Worm (Caenorhabditis elegans) whole organism, midembryonic: ENCODE data around the gene ceh-99.

Experiments
- T22C8.4 ChIP-seq: fragments of 200-800 bp; sonication (Bioruptor generic); IDR thresholded peaks from 2 replicates; pipeline ENCODE4 v1.3.6; 2022; ENCODE audit warnings: missing genetic modification characterization, missing compliant biosample characterization
- cog-1 ChIP-seq: sonication (generic microtip); optimal IDR thresholded peaks from 2 replicates; lab custom pipeline; 2016; ENCODE audit warnings: missing genetic modification characterization, missing compliant biosample characterization
- flt-1 ChIP-seq: fragments of 200-800 bp; sonication (Bioruptor generic); IDR thresholded peaks from 2 replicates; pipeline ENCODE4 v1.3.6; 2022; ENCODE audit warnings: missing genetic modification characterization, missing compliant biosample characterization
- klf-2 ChIP-seq: fragments of 200-800 bp; sonication (Bioruptor generic); conservative IDR thresholded peaks from 2 replicates; pipeline ENCODE4 v1.3.6; 2022; ENCODE audit warnings: missing genetic modification reagents, missing genetic modification characterization, missing compliant biosample characterization
- med-1 ChIP-seq: sonication (generic microtip); optimal IDR thresholded peaks from 2 replicates; lab custom pipeline; 2017; ENCODE audit warnings: missing genetic modification characterization, mild to moderate bottlenecking, missing compliant biosample characterization, antibody characterized with exemption, missing genetic modification reagents; ENCODE audit not compliant: insufficient read depth
- ref-1 ChIP-seq: fragments of 200-800 bp; sonication (Bioruptor generic); conservative IDR thresholded peaks from 2 replicates; pipeline ENCODE4 v1.3.6; 2022; ENCODE audit warnings: missing genetic modification reagents, missing genetic modification characterization, missing compliant biosample characterization
- tab-1 ChIP-seq: fragments of 200-800 bp; sonication (Bioruptor generic); IDR thresholded peaks from 2 replicates; pipeline ENCODE4 v1.3.6; 2022; ENCODE audit warnings: missing genetic modification characterization, missing compliant biosample characterization
- ztf-23 ChIP-seq: fragments of 200-800 bp; sonication (Bioruptor generic); IDR thresholded peaks from 2 replicates; pipeline ENCODE4 v1.3.6; 2022; ENCODE audit warnings: missing genetic modification reagents, missing genetic modification characterization, missing compliant biosample characterization
- ztf-29 ChIP-seq: fragments of 200-800 bp; sonication (Bioruptor generic); IDR thresholded peaks from 2 replicates; pipeline ENCODE4 v1.3.6; 2022; ENCODE audit warnings: missing genetic modification reagents, missing genetic modification characterization, missing compliant biosample characterization

The ceh-99 gene

DNA sequence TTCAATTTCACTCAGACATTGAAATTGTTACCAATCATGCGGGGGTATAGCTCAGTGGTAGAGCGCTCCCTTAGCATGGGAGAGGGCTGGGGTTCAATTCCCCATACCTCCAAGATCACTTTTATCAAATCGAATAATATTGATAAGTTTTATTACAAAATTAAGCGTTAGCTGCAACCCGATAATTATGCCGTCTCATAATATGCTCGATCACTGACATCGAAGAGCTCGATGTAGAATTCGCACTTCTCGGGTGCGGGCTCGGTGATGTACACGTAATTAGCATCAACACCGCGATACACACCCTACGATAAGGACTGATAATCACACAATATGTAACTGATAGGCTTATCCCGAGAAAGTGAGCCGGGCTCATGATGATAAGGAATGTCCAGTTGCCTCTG lies 22.8 kb downstream of the ceh-99 start:
- no peak for TF ChIP-seq cog-1 (tag; lab: Kevin White, UChicago)
- TF ChIP-seq ztf-29 (GFP tag; lab: Robert Waterston, UW) = no peak
- TF ChIP-seq tab-1 (GFP tag; lab: Robert Waterston, UW) = no peak
- TF ChIP-seq klf-2 (GFP tag; lab: Robert Waterston, UW) = no peak
- TF ChIP-seq med-1 (GFP tag; lab: Kevin White, UChicago) = no peak
- TF ChIP-seq ztf-23 = no peak
- no peak for TF ChIP-seq T22C8.4
- no peak for TF ChIP-seq flt-1 (GFP tag; lab: Robert Waterston, UW)
- TF ChIP-seq ref-1 (GFP tag; lab: Robert Waterston, UW) = no peak

DNA sequence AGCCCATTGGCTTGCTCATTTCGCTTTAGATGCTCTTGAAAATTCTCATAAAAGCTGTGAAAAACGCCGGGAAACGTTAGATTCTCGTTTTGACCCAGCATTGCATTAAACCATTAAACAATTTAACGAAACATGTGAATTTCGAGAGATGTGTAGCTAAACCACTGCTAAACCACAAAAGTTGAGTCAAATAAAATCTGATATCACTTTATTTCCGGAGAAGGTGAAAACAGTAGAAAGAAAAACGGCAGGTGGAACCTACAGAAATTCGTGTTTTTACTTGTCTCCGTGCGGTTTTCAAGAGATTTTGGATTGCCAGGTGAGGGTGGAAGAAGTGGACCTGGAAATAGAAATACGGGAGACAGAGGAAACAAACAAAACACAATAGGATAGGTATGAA lies 24.8 kb downstream of the ceh-99 start, which contains the start of gene F49C5.9:
TSS of gene F49C5.9 (minus strand) at position 101 of the 400 bp plus-strand sequence.
- TF ChIP-seq med-1 (GFP tag; lab: Kevin White, UChicago) (no peak), T22C8.4 (no peak), cog-1 (tag; lab: Kevin White, UChicago) (no peak), ztf-23 (no peak), ref-1 (GFP tag; lab: Robert Waterston, UW) (no peak), ztf-29 (GFP tag; lab: Robert Waterston, UW) (no peak), klf-2 (GFP tag; lab: Robert Waterston, UW) (no peak), tab-1 (GFP tag; lab: Robert Waterston, UW) (no peak), flt-1 (GFP tag; lab: Robert Waterston, UW) (no peak)

DNA sequence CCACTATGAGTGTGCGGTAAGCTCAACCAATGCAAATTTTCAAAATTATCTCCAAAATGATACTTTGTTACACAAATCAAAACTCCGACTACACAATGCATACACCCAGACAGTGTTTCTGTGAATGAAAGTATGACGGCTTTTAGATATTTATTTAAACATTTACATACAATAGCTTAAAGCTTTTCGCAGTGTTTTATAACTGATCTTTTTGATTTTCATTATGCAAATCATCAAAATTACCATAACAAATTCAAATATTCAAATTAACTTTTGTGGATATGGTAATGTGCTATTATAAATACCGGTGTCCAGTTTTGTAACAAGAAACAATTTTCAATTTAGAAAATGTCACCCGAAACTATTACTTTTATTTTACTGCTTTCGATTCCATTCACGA lies 26.6 kb downstream of the ceh-99 start, which contains the start of the genes F49C5.5 and F49C5.10:
TSS of gene F49C5.5 (minus strand) at position 101 of the 400 bp plus-strand sequence.
TSS of gene F49C5.10 (plus strand) at position 344 of the 400 bp plus-strand sequence.
- TF ChIP-seq tab-1 (GFP tag; lab: Robert Waterston, UW) = no peak
- no peak for TF ChIP-seq ztf-29 (GFP tag; lab: Robert Waterston, UW)
- TF ChIP-seq ztf-23 = no peak
- no peak for TF ChIP-seq med-1 (GFP tag; lab: Kevin White, UChicago)
- no peak for TF ChIP-seq T22C8.4
- no peak for TF ChIP-seq ref-1 (GFP tag; lab: Robert Waterston, UW)
- TF ChIP-seq cog-1 (tag; lab: Kevin White, UChicago) = no peak
- no peak for TF ChIP-seq klf-2 (GFP tag; lab: Robert Waterston, UW)
- no peak for TF ChIP-seq flt-1 (GFP tag; lab: Robert Waterston, UW)

DNA sequence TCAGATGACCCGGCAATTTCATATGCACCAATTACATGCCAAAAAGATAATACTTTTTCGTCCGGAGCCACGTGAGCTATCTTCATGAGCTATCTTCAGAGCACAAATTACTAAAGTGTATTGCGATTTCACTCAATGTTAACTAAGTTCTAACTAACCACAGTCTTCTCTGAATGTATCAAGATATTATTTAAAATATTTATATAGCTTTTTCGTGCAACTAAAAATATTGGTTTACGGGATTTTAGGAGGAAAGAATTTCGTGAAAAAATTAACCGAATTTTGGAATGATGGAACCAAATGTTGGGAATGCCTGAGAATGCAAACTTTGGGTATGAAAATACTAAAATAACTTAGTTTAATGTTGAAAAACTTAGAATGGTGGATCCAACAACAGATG lies 27.8 kb downstream of the ceh-99 start, which contains the start of gene F49C5.16:
TSS of gene F49C5.16 (plus strand) at position 301 of the 400 bp plus-strand sequence.
- TF ChIP-seq tab-1 (GFP tag; lab: Robert Waterston, UW) (no peak), klf-2 (GFP tag; lab: Robert Waterston, UW) (no peak), cog-1 (tag; lab: Kevin White, UChicago) (no peak), ztf-29 (GFP tag; lab: Robert Waterston, UW) (no peak), ref-1 (GFP tag; lab: Robert Waterston, UW) (no peak), med-1 (GFP tag; lab: Kevin White, UChicago) (no peak), T22C8.4 (no peak), flt-1 (GFP tag; lab: Robert Waterston, UW) (no peak), ztf-23 (no peak)

DNA sequence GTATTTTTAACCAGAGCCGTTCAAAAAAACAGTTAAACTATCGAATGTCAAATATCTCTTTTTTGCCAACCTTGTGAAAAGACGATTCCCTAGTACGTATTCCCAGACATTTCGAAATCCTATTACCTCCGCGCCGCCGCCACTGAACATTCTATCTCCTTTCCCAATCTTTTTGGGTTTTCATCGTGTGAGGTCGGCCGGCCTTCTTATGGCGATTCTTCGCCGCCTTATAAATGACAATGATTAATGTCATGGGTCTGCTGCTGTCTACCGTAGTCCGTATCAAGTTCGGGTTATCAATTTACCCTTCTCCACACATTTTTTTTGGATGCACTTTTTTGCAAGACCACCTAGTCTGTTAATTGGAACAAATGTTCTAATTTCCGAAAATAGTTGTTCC lies 29.8 kb downstream of the ceh-99 start:
- no peak for TF ChIP-seq ref-1 (GFP tag; lab: Robert Waterston, UW)

DNA sequence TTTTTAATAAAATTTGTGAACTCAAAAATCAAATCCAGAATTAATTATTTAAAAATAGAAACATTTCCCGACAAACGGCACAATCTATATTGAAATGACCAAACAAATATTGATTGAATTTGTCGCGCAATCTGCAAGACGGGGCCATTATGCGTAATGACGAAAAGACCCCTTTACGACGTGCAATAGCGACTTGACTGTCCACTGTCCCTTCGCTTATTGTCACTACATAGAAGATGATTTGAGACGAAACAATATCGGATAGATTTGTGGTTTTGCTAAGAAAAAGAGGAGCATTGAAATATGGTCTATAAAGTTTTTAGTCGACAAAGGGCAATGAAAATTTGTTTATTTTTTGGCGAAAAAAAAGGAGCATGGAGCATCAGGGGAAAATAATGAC lies 31.2 kb downstream of the ceh-99 start:
- TF ChIP-seq klf-2 (GFP tag; lab: Robert Waterston, UW) (no peak), tab-1 (GFP tag; lab: Robert Waterston, UW) (no peak), ztf-29 (GFP tag; lab: Robert Waterston, UW) (no peak), T22C8.4 (no peak), ztf-23 (no peak), ref-1 (GFP tag; lab: Robert Waterston, UW) (no peak), med-1 (GFP tag; lab: Kevin White, UChicago) (no peak), flt-1 (GFP tag; lab: Robert Waterston, UW) (no peak), cog-1 (tag; lab: Kevin White, UChicago) (no peak)

DNA sequence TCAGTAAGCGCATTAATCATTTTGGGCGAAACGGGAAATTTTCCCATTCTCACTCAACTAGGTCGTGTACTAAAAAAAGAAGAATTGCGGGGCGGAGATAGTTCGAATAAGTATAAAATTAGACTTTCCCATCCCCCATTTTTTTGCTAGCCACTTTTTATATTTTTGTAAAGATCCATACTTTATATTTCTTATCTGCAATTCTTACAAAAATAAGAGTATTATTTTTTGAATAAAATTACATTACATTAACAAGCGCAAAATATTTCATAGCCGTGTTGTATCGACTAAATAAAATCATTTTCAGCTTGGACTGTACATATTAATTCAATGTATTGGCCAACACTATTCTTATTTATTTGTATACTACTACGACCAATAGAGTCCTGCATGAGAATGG lies 35.8 kb downstream of the ceh-99 start, which contains the start of gene F49C5.11:
TSS of gene F49C5.11 (plus strand) at position 301 of the 400 bp plus-strand sequence.
- no peak for TF ChIP-seq tab-1 (GFP tag; lab: Robert Waterston, UW)
- TF ChIP-seq ztf-29 (GFP tag; lab: Robert Waterston, UW) = no peak
- TF ChIP-seq flt-1 (GFP tag; lab: Robert Waterston, UW) = no peak
- no peak for TF ChIP-seq klf-2 (GFP tag; lab: Robert Waterston, UW)
- no peak for TF ChIP-seq cog-1 (tag; lab: Kevin White, UChicago)

DNA sequence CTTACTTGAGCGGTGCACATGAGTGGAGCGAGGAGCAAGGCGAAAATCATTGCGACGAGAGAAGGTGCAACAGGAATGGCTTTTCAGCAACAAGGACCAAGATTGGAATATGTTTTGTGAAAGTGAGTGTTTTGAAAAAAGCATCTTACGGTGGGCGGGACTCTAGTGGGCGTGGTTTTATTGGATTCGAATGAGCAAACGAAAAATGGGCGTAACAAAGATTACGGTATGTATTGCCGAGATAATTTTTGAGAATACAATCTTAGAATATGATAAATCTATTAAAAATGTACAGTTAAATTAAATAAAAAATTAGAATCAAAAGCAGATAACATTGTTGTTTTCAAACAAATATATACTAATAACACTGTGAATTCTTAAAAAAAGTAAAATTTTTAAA lies 40.4 kb downstream of the ceh-99 start, which contains the start of gene F49C5.12:
TSS of gene F49C5.12 (minus strand) at position 101 of the 400 bp plus-strand sequence.
- TF ChIP-seq T22C8.4 (no peak), flt-1 (GFP tag; lab: Robert Waterston, UW) (no peak), ztf-29 (GFP tag; lab: Robert Waterston, UW) (no peak), tab-1 (GFP tag; lab: Robert Waterston, UW) (no peak), klf-2 (GFP tag; lab: Robert Waterston, UW) (no peak)

DNA sequence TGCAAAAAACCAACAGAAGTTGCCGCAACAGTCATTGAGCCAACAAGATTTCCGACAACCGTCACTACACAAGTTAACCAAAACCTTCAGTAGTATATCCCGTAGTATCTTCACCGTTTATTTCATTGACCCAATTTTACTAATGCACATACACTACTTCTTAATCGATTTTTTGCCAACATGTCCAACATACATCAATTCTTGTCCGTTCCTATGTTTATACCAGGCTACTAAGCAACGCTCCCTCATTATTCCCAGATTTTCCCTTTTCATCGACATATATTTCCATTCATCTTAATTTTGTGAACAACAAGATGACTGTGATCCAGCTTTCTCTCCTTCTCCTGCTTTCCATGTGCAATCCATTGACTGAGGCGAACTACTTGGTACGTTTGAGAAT lies 46.1 kb downstream of the ceh-99 start, which contains the start of gene F49C5.7:
TSS of gene F49C5.7 (plus strand) at position 301 of the 400 bp plus-strand sequence.
- no peak for TF ChIP-seq cog-1 (tag; lab: Kevin White, UChicago)
- TF ChIP-seq ztf-23 = no peak
- no peak for TF ChIP-seq med-1 (GFP tag; lab: Kevin White, UChicago)
- no peak for TF ChIP-seq flt-1 (GFP tag; lab: Robert Waterston, UW)
- no peak for TF ChIP-seq ztf-29 (GFP tag; lab: Robert Waterston, UW)
- no peak for TF ChIP-seq T22C8.4
- TF ChIP-seq tab-1 (GFP tag; lab: Robert Waterston, UW) = no peak
- no peak for TF ChIP-seq ref-1 (GFP tag; lab: Robert Waterston, UW)
- no peak for TF ChIP-seq klf-2 (GFP tag; lab: Robert Waterston, UW)
